Fruit fly (Drosophila melanogaster) whole organism, embryonic: ENCODE data around the gene Grik.
A peak's percentile ranks its signal among the peaks of the same experiment; 100 is the strongest.

Source experiments
- ATbp ChIP-seq: fragments of 200-800 bp; sonication (Bioruptor generic); optimal IDR thresholded peaks from 2 replicates; lab custom pipeline; 2017; ENCODE audit warnings: missing biosample characterization, mild to moderate bottlenecking, missing genetic modification characterization, missing genetic modification reagents
- Bgb ChIP-seq: fragments of 200-800 bp; sonication (Bioruptor generic); IDR thresholded peaks from 2 replicates; pipeline ENCODE4 v1.3.6; 2022; ENCODE audit warnings: missing biosample characterization, missing genetic modification characterization; ENCODE audit not compliant: partially characterized antibody
- CG10267 ChIP-seq: fragments of 200-800 bp; sonication (Bioruptor generic); optimal IDR thresholded peaks from 2 replicates; lab custom pipeline; 2018; ENCODE audit warnings: missing biosample characterization, mild to moderate bottlenecking, missing genetic modification characterization, moderate library complexity
- CG10366 ChIP-seq: fragments of 200-800 bp; sonication (Bioruptor generic); IDR thresholded peaks from 2 replicates; pipeline ENCODE4 v1.3.6; 2022; ENCODE audit warnings: missing biosample characterization, missing genetic modification characterization
- CG11456 ChIP-seq: fragments of 200-800 bp; sonication (Bioruptor generic); IDR thresholded peaks from 3 replicates; pipeline ENCODE4 v1.3.6; 2022; ENCODE audit warnings: missing biosample characterization, missing genetic modification characterization
- CG12391 ChIP-seq: fragments of 200-800 bp; sonication (Bioruptor generic); optimal IDR thresholded peaks from 3 replicates; lab custom pipeline; 2018; ENCODE audit warnings: missing biosample characterization, mild to moderate bottlenecking, missing genetic modification characterization, moderate library complexity
- CG13424 ChIP-seq: fragments of 200-800 bp; sonication (Bioruptor generic); optimal IDR thresholded peaks from 2 replicates; lab custom pipeline; 2019; ENCODE audit warnings: missing biosample characterization, mild to moderate bottlenecking, missing genetic modification characterization, moderate library complexity
- CG14710 ChIP-seq: fragments of 200-800 bp; sonication (Bioruptor generic); optimal IDR thresholded peaks from 3 replicates; lab custom pipeline; 2019; ENCODE audit warnings: missing biosample characterization, mild to moderate bottlenecking, missing genetic modification characterization, moderate library complexity
- CG14860 ChIP-seq: fragments of 200-800 bp; sonication (Bioruptor generic); IDR thresholded peaks from 3 replicates; pipeline ENCODE4 v1.3.6; 2022; ENCODE audit warnings: missing biosample characterization, missing genetic modification characterization; ENCODE audit not compliant: partially characterized antibody
- CG15514 ChIP-seq: fragments of 200-800 bp; sonication (Bioruptor generic); optimal IDR thresholded peaks from 3 replicates; lab custom pipeline; 2017; ENCODE audit warnings: missing biosample characterization, missing genetic modification characterization, mild to moderate bottlenecking, moderate library complexity, missing genetic modification reagents
- CG1603 ChIP-seq: fragments of 200-800 bp; sonication (Bioruptor generic); optimal IDR thresholded peaks from 2 replicates; lab custom pipeline; 2019; ENCODE audit warnings: missing biosample characterization, mild to moderate bottlenecking, missing genetic modification characterization, moderate library complexity
- CG16813 ChIP-seq: fragments of 200-800 bp; sonication (Bioruptor generic); IDR thresholded peaks from 3 replicates; pipeline ENCODE4 v1.3.6; 2022; ENCODE audit warnings: missing biosample characterization, missing genetic modification characterization; ENCODE audit not compliant: partially characterized antibody
- CG16815 ChIP-seq: fragments of 200-800 bp; sonication (Bioruptor generic); optimal IDR thresholded peaks from 3 replicates; lab custom pipeline; 2017; ENCODE audit warnings: missing biosample characterization, mild to moderate bottlenecking, missing genetic modification characterization
- CG17568 ChIP-seq: fragments of 200-800 bp; sonication (Bioruptor generic); optimal IDR thresholded peaks from 2 replicates; lab custom pipeline; 2018; ENCODE audit warnings: missing biosample characterization, mild to moderate bottlenecking, missing genetic modification characterization, moderate library complexity
- CG17912 ChIP-seq: fragments of 200-800 bp; sonication (Bioruptor generic); optimal IDR thresholded peaks from 2 replicates; lab custom pipeline; 2018; ENCODE audit warnings: missing biosample characterization, mild to moderate bottlenecking, missing genetic modification characterization
- CG2116 ChIP-seq: fragments of 200-800 bp; sonication (Bioruptor generic); optimal IDR thresholded peaks from 3 replicates; lab custom pipeline; 2018; ENCODE audit warnings: missing biosample characterization, mild to moderate bottlenecking, missing genetic modification characterization
- CG2120 ChIP-seq: fragments of 200-800 bp; sonication (Bioruptor generic); optimal IDR thresholded peaks from 3 replicates; lab custom pipeline; 2016; ENCODE audit warnings: missing biosample characterization, missing genetic modification characterization
- CG31441 ChIP-seq: fragments of 200-800 bp; sonication (Bioruptor generic); IDR thresholded peaks from 2 replicates; pipeline ENCODE4 v1.3.6; 2022; ENCODE audit warnings: missing biosample characterization, missing genetic modification characterization
- CG33213 ChIP-seq: fragments of 200-800 bp; sonication (Bioruptor generic); optimal IDR thresholded peaks from 3 replicates; lab custom pipeline; 2016; ENCODE audit warnings: missing biosample characterization, missing genetic modification characterization
- CG3995 ChIP-seq: fragments of 200-800 bp; sonication (Bioruptor generic); optimal IDR thresholded peaks from 3 replicates; lab custom pipeline; 2016; ENCODE audit warnings: missing biosample characterization, missing genetic modification characterization
- CG4820 ChIP-seq: fragments of 200-800 bp; sonication (Bioruptor generic); optimal IDR thresholded peaks from 3 replicates; lab custom pipeline; 2016; ENCODE audit warnings: missing biosample characterization, missing genetic modification characterization
- CG6272 ChIP-seq: fragments of 200-800 bp; sonication (Bioruptor generic); IDR thresholded peaks from 2 replicates; pipeline ENCODE4 v1.3.6; 2022; ENCODE audit warnings: missing biosample characterization, missing genetic modification characterization
- CG7271 ChIP-seq: fragments of 200-800 bp; sonication (Bioruptor generic); optimal IDR thresholded peaks from 2 replicates; lab custom pipeline; 2018; ENCODE audit warnings: missing biosample characterization, mild to moderate bottlenecking, missing genetic modification characterization, moderate library complexity
- CG8290 ChIP-seq, 3 experiments: fragments of 200-800 bp; sonication (Bioruptor generic); optimal IDR thresholded peaks; 2 replicates each; lab custom pipeline; 2016 to 2019; ENCODE audit warnings: missing biosample characterization in 3 of 3, missing genetic modification characterization in 3 of 3, mild to moderate bottlenecking in 2 of 3, moderate library complexity in 1 of 3
- CG8924 ChIP-seq: fragments of 200-800 bp; optimal IDR thresholded peaks from 3 replicates; lab custom pipeline; 2019; ENCODE audit warnings: missing biosample characterization, mild to moderate bottlenecking, missing genetic modification characterization, moderate library complexity
- CG9797 ChIP-seq: fragments of 200-800 bp; sonication (Bioruptor generic); optimal IDR thresholded peaks from 3 replicates; lab custom pipeline; 2018; ENCODE audit warnings: missing biosample characterization, mild to moderate bottlenecking, missing genetic modification characterization
- D19A ChIP-seq: fragments of 200-800 bp; optimal IDR thresholded peaks from 3 replicates; lab custom pipeline; 2019; ENCODE audit warnings: missing biosample characterization, mild to moderate bottlenecking, missing genetic modification characterization, moderate library complexity
- Dll ChIP-seq: fragments of 200-800 bp; sonication (Bioruptor generic); IDR thresholded peaks from 4 replicates; pipeline ENCODE4 v1.3.6; 2022; ENCODE audit warnings: missing biosample characterization, missing genetic modification characterization; ENCODE audit not compliant: partially characterized antibody
- Ets97D ChIP-seq: fragments of 200-800 bp; sonication (Bioruptor generic); optimal IDR thresholded peaks from 3 replicates; lab custom pipeline; 2016; ENCODE audit warnings: missing biosample characterization, missing genetic modification characterization
- MBD-R2 ChIP-seq: fragments of 200-800 bp; sonication (Bioruptor generic); IDR thresholded peaks from 2 replicates; pipeline ENCODE4 v1.3.6; 2022; ENCODE audit warnings: missing biosample characterization, missing genetic modification characterization
- Ravus ChIP-seq: fragments of 200-800 bp; sonication (Bioruptor generic); IDR thresholded peaks from 2 replicates; pipeline ENCODE4 v1.3.6; 2022; ENCODE audit warnings: missing biosample characterization, missing genetic modification characterization
- Sin3A ChIP-seq: fragments of >200 bp; optimal IDR thresholded peaks from 2 replicates; lab custom pipeline; 2018
- Xbp1 ChIP-seq: fragments of 200-800 bp; sonication (Bioruptor generic); optimal IDR thresholded peaks from 3 replicates; lab custom pipeline; 2016; ENCODE audit warnings: missing biosample characterization, mild to moderate bottlenecking, missing genetic modification characterization
- bigmax ChIP-seq: fragments of 200-800 bp; sonication (Bioruptor generic); optimal IDR thresholded peaks from 2 replicates; lab custom pipeline; 2018; ENCODE audit warnings: missing biosample characterization, mild to moderate bottlenecking, missing genetic modification characterization
- cg ChIP-seq: fragments of 200-800 bp; sonication (Bioruptor generic); optimal IDR thresholded peaks from 3 replicates; lab custom pipeline; 2019; ENCODE audit warnings: missing biosample characterization, mild to moderate bottlenecking, missing genetic modification characterization, moderate library complexity
- chif ChIP-seq, 2 experiments: fragments of 200-800 bp; sonication (Bioruptor generic); optimal IDR thresholded peaks; 3 replicates each; lab custom pipeline; 2016; ENCODE audit warnings: missing biosample characterization in 2 of 2, missing genetic modification characterization in 2 of 2
- chinmo ChIP-seq: fragments of 200-800 bp; sonication (Bioruptor generic); IDR thresholded peaks from 4 replicates; pipeline ENCODE4 v1.3.6; 2022; ENCODE audit warnings: missing biosample characterization, missing genetic modification characterization; ENCODE audit not compliant: partially characterized antibody
- dm ChIP-seq: fragments of 200-800 bp; sonication (Bioruptor generic); optimal IDR thresholded peaks from 3 replicates; lab custom pipeline; 2016; ENCODE audit warnings: missing biosample characterization, missing genetic modification characterization
- fd102C ChIP-seq: fragments of 200-800 bp; sonication (Bioruptor generic); optimal IDR thresholded peaks from 2 replicates; lab custom pipeline; 2018; ENCODE audit warnings: missing biosample characterization, mild to moderate bottlenecking, missing genetic modification characterization, moderate library complexity
- gfzf ChIP-seq: fragments of 200-800 bp; sonication (Bioruptor generic); optimal IDR thresholded peaks from 2 replicates; lab custom pipeline; 2016; ENCODE audit warnings: missing biosample characterization, mild to moderate bottlenecking, missing genetic modification characterization, moderate library complexity
- gt ChIP-seq: fragments of 200-800 bp; sonication (Bioruptor generic); IDR thresholded peaks from 2 replicates; pipeline ENCODE4 v1.3.6; 2022; ENCODE audit warnings: missing biosample characterization, missing genetic modification characterization
- knrl ChIP-seq: fragments of 200-800 bp; sonication (Bioruptor generic); IDR thresholded peaks from 3 replicates; pipeline ENCODE4 v1.3.6; 2022; ENCODE audit warnings: missing biosample characterization, missing genetic modification characterization; ENCODE audit not compliant: partially characterized antibody
- oc ChIP-seq: fragments of 200-800 bp; sonication (Bioruptor generic); optimal IDR thresholded peaks from 2 replicates; lab custom pipeline; 2018; ENCODE audit warnings: missing biosample characterization, mild to moderate bottlenecking, missing genetic modification characterization, moderate library complexity
- pb ChIP-seq: fragments of 200-800 bp; sonication (Bioruptor generic); optimal IDR thresholded peaks from 3 replicates; lab custom pipeline; 2016; ENCODE audit warnings: missing biosample characterization, missing genetic modification characterization
- scrt ChIP-seq: fragments of 200-800 bp; sonication (Bioruptor generic); optimal IDR thresholded peaks from 2 replicates; lab custom pipeline; 2018; ENCODE audit warnings: missing biosample characterization, mild to moderate bottlenecking, missing genetic modification characterization, moderate library complexity
- sna ChIP-seq: fragments of 200-800 bp; sonication (Bioruptor generic); IDR thresholded peaks from 2 replicates; pipeline ENCODE4 v1.3.6; 2022; ENCODE audit warnings: missing biosample characterization, missing genetic modification characterization; ENCODE audit not compliant: partially characterized antibody
- tll ChIP-seq, 2 experiments: fragments of 200-800 bp in 1 of 2; fragments of >200 bp in 1 of 2; sonication (Bioruptor generic) in 1 of 2; optimal IDR thresholded peaks; 2 replicates each; lab custom pipeline; 2017 to 2019; ENCODE audit warnings: missing biosample characterization in 2 of 2, missing genetic modification characterization in 2 of 2, mild to moderate bottlenecking in 1 of 2, moderate library complexity in 1 of 2
- yki ChIP-seq: fragments of >200 bp; optimal IDR thresholded peaks from 3 replicates; lab custom pipeline; 2018

The Grik gene

dm6 chr3R:20948448-20949174 lies 46.9 kb downstream of the Grik start, which contains the start of gene Atpalpha (continued):
- TF ChIP-seq CG13424: no peak
- peak; percentile 70 for TF ChIP-seq CG7271
- TF ChIP-seq CG17568 (GFP tag; lab: Kevin White, UChicago): peak; percentile 61
- TF ChIP-seq CG10267 (tag; lab: Kevin White, UChicago): peak; percentile 50
- TF ChIP-seq CG15514 (GFP tag; lab: Kevin White, UChicago): peak; percentile 39
- peak; percentile 7 for TF ChIP-seq Xbp1
- TF ChIP-seq gt: no peak
- TF ChIP-seq pb: no peak
- TF ChIP-seq Dll (GFP tag; lab: Robert Waterston, UW): peak; percentile 95
- TF ChIP-seq CG33213: peak; percentile 33
- TF ChIP-seq CG10366 (GFP tag; lab: Robert Waterston, UW): no peak
- TF ChIP-seq knrl (GFP tag; lab: Robert Waterston, UW): peak; percentile 90
- TF ChIP-seq CG11456 (GFP tag; lab: Robert Waterston, UW): no peak
- TF ChIP-seq chinmo (GFP tag; lab: Robert Waterston, UW): peak; percentile 96
- peak; percentile 6 for TF ChIP-seq Sin3A (lab: Kevin White, UChicago)
- peak; percentile 23; the same call in 1 of the 2 replicates for TF ChIP-seq CG31441
- TF ChIP-seq MBD-R2 (GFP tag; lab: Robert Waterston, UW): peak; percentile 43
- TF ChIP-seq CG17912 (GFP tag; lab: Kevin White, UChicago): peak; percentile 49
- peak; percentile 40 for TF ChIP-seq oc (tag; lab: Kevin White, UChicago)
- TF ChIP-seq CG6272 (GFP tag; lab: Robert Waterston, UW): no peak
- peak; percentile 60 for TF ChIP-seq CG12391 (tag; lab: Kevin White, UChicago)
- no peak for TF ChIP-seq Ravus (GFP tag; lab: Robert Waterston, UW)
- peak; percentile 97 for TF ChIP-seq Bgb (GFP tag; lab: Robert Waterston, UW)
- TF ChIP-seq CG9797 (GFP tag; lab: Kevin White, UChicago): peak; percentile 20
- TF ChIP-seq CG14860 (GFP tag; lab: Robert Waterston, UW): peak; percentile 94
- peak; percentile 67 for TF ChIP-seq CG1603 (tag; lab: Kevin White, UChicago)
- TF ChIP-seq CG2116 (GFP tag; lab: Kevin White, UChicago): peak; percentile 89
- peak; percentile 94 for TF ChIP-seq CG3995
- peak; percentile 53 for TF ChIP-seq Ets97D (GFP tag; lab: Kevin White, UChicago)
- no peak for TF ChIP-seq scrt (GFP tag; lab: Kevin White, UChicago)
- TF ChIP-seq ATbp (GFP tag; lab: Kevin White, UChicago): no peak
- TF ChIP-seq CG4820 (GFP tag; lab: Kevin White, UChicago): no peak
- no peak for TF ChIP-seq fd102C
- TF ChIP-seq CG14710: peak; percentile 62
- peak; percentile 23 for TF ChIP-seq dm (GFP tag; lab: Kevin White, UChicago)
- no peak for TF ChIP-seq yki
- TF ChIP-seq chif (GFP tag; optimal IDR thresholded peaks at IDR 0.05; lab: Kevin White, UChicago): no peak
- TF ChIP-seq cg (GFP tag; lab: Kevin White, UChicago): peak; percentile 71
- peak; percentile 97 for TF ChIP-seq sna (GFP tag; lab: Robert Waterston, UW)
- peak; percentile 9 for TF ChIP-seq CG2120 (GFP tag; lab: Kevin White, UChicago)
- no peak for TF ChIP-seq CG8290 (GFP tag; optimal IDR thresholded peaks at IDR 0.05; lab: Kevin White, UChicago)
- peak in 1 of 2 experiments; percentile 82 for TF ChIP-seq CG8290 (tag; optimal IDR thresholded peaks at IDR 0.05; lab: Kevin White, UChicago)
- TF ChIP-seq tll (GFP tag; optimal IDR thresholded peaks at IDR 0.05; lab: Kevin White, UChicago): no peak
- TF ChIP-seq CG16813 (GFP tag; lab: Robert Waterston, UW): peak; percentile 95
- TF ChIP-seq D19A (tag; lab: Kevin White, UChicago): peak; percentile 40
- TF ChIP-seq CG16815 (GFP tag; lab: Kevin White, UChicago): no peak
- TF ChIP-seq bigmax: peak; percentile 11
- peak; percentile 10 for TF ChIP-seq gfzf (GFP tag; lab: Kevin White, UChicago)
- peak; percentile 68 for TF ChIP-seq CG8924 (tag; lab: Kevin White, UChicago)
